Worm (Caenorhabditis elegans) whole organism, L4 larva: ENCODE results near the gene riok-3.

Source experiments
- F26F4.8 ChIP-seq: fragments of 200-800 bp; sonication (Bioruptor generic); conservative IDR thresholded peaks from 2 replicates; pipeline ENCODE4 v1.3.6; 2022; ENCODE audit warnings: missing genetic modification characterization, missing compliant biosample characterization
- F49E8.2 ChIP-seq: sonication (generic microtip); optimal IDR thresholded peaks from 2 replicates; lab custom pipeline; 2016; ENCODE audit warnings: missing compliant biosample characterization, mild to moderate bottlenecking, missing genetic modification characterization, borderline replicate concordance
- T26A8.4 ChIP-seq: fragments of 200-800 bp; sonication (Bioruptor generic); IDR thresholded peaks from 2 replicates; pipeline ENCODE4 v1.3.6; 2022; ENCODE audit warnings: missing genetic modification characterization, missing compliant biosample characterization
- Y48G9A.11 ChIP-seq: fragments of 200-800 bp; sonication (Bioruptor generic); IDR thresholded peaks from 2 replicates; pipeline ENCODE4 v1.3.6; 2022; ENCODE audit warnings: missing genetic modification reagents, missing genetic modification characterization, missing compliant biosample characterization
- Y75B8A.6 ChIP-seq: fragments of 200-800 bp; sonication (Bioruptor generic); IDR thresholded peaks from 2 replicates; pipeline ENCODE4 v1.3.6; 2022; ENCODE audit warnings: missing genetic modification reagents, missing genetic modification characterization, missing compliant biosample characterization
- aha-1 ChIP-seq: fragments of 150-350 bp; peaks from one replicate; lab custom pipeline; 2014; ENCODE audit warnings: missing biosample characterization, missing genetic modification characterization
- ama-1 ChIP-seq: fragments of 150-350 bp; optimal IDR thresholded peaks from 2 replicates; lab custom pipeline; 2014; ENCODE audit warnings: inconsistent platforms, mixed read lengths
- ceh-20 ChIP-seq: fragments of 200-800 bp; sonication (Bioruptor generic); IDR thresholded peaks from 2 replicates; pipeline ENCODE4 v1.3.6; 2022; ENCODE audit warnings: missing genetic modification reagents, missing genetic modification characterization, missing compliant biosample characterization
- ces-1 ChIP-seq: fragments of 150-350 bp; sonication (generic microtip); optimal IDR thresholded peaks from 4 replicates; lab custom pipeline; 2014; ENCODE audit warnings: missing biosample characterization, missing genetic modification reagents, missing genetic modification characterization
- daf-19 ChIP-seq: fragments of 200-800 bp; sonication (Bioruptor generic); conservative IDR thresholded peaks from 2 replicates; pipeline ENCODE4 v1.3.6; 2022; ENCODE audit warnings: missing genetic modification characterization, missing compliant biosample characterization
- dmd-6 ChIP-seq: fragments of 200-800 bp; sonication (Bioruptor generic); IDR thresholded peaks from 2 replicates; pipeline ENCODE4 v1.3.6; 2022; ENCODE audit warnings: missing genetic modification reagents, missing genetic modification characterization, missing compliant biosample characterization
- dve-1 ChIP-seq: sonication (generic microtip); optimal IDR thresholded peaks from 2 replicates; lab custom pipeline; 2017; ENCODE audit warnings: antibody characterized with exemption, mild to moderate bottlenecking, missing genetic modification characterization, missing compliant biosample characterization; ENCODE audit not compliant: insufficient read depth
- gei-8 ChIP-seq: fragments of 200-800 bp; sonication (Bioruptor generic); optimal IDR thresholded peaks from 2 replicates; lab custom pipeline; 2018; ENCODE audit warnings: mild to moderate bottlenecking, missing genetic modification characterization, missing compliant biosample characterization
- hif-1 ChIP-seq, 2 experiments: sonication (generic microtip); optimal IDR thresholded peaks; 2 replicates each; lab custom pipeline; 2016 to 2017; ENCODE audit warnings: missing compliant biosample characterization in 2 of 2, missing genetic modification characterization in 2 of 2, missing genetic modification reagents in 2 of 2, missing genotype in 2 of 2, mild to moderate bottlenecking in 1 of 2
- hlh-11 ChIP-seq: fragments of 200-800 bp; sonication (Bioruptor generic); optimal IDR thresholded peaks from 2 replicates; lab custom pipeline; 2018; ENCODE audit warnings: mild to moderate bottlenecking, missing genetic modification characterization, missing compliant biosample characterization
- hlh-30 ChIP-seq: sonication (generic microtip); optimal IDR thresholded peaks from 2 replicates; lab custom pipeline; 2017; ENCODE audit warnings: antibody characterized with exemption, mild to moderate bottlenecking, missing genetic modification characterization, missing compliant biosample characterization; ENCODE audit not compliant: insufficient read depth
- hmg-1.1 ChIP-seq: fragments of 200-800 bp; sonication (Bioruptor generic); IDR thresholded peaks from 2 replicates; pipeline ENCODE4 v1.3.6; 2022; ENCODE audit warnings: missing genetic modification reagents, missing genetic modification characterization, missing compliant biosample characterization
- lin-1 ChIP-seq: fragments of 200-800 bp; sonication (Bioruptor generic); IDR thresholded peaks from 2 replicates; pipeline ENCODE4 v1.3.6; 2022; ENCODE audit warnings: missing genetic modification reagents, missing genetic modification characterization, missing compliant biosample characterization
- lin-13 ChIP-seq: fragments of 150-350 bp; optimal IDR thresholded peaks from 2 replicates; lab custom pipeline; 2014; ENCODE audit warnings: missing biosample characterization, missing genetic modification reagents, missing genetic modification characterization
- lin-29 ChIP-seq: fragments of 200-800 bp; sonication (Bioruptor generic); IDR thresholded peaks from 2 replicates; pipeline ENCODE4 v1.3.6; 2022; ENCODE audit warnings: missing genetic modification reagents, missing genetic modification characterization, missing compliant biosample characterization
- lin-38 ChIP-seq: fragments of 200-800 bp; sonication (Bioruptor generic); IDR thresholded peaks from 2 replicates; pipeline ENCODE4 v1.3.6; 2022; ENCODE audit warnings: missing genetic modification reagents, missing genetic modification characterization, missing compliant biosample characterization
- lsy-2 ChIP-seq, 2 experiments: fragments of 150-350 bp in 1 of 2; sonication (generic microtip) in 1 of 2; optimal IDR thresholded peaks; 2 replicates each; lab custom pipeline; 2014 to 2017; ENCODE audit warnings: missing biosample characterization in 2 of 2, missing genetic modification characterization in 2 of 2
- madf-5 ChIP-seq, 2 experiments: fragments of 200-800 bp; sonication (Bioruptor generic); IDR thresholded peaks; 2 replicates each; pipeline ENCODE4 v1.3.6; 2022; ENCODE audit warnings: missing compliant biosample characterization in 2 of 2, missing genetic modification characterization in 2 of 2
- mdl-1 ChIP-seq, 2 experiments: fragments of 150-350 bp in 1 of 2; sonication (generic microtip) in 1 of 2; optimal IDR thresholded peaks; 2 replicates each; lab custom pipeline; 2014 to 2017; ENCODE audit warnings: missing biosample characterization in 2 of 2, missing genetic modification characterization in 2 of 2
- mep-1 ChIP-seq: fragments of 150-350 bp; sonication (generic microtip); optimal IDR thresholded peaks from 3 replicates; lab custom pipeline; 2014; ENCODE audit warnings: missing biosample characterization, missing genetic modification characterization
- mes-2 ChIP-seq: sonication (generic microtip); optimal IDR thresholded peaks from 2 replicates; lab custom pipeline; 2016; ENCODE audit warnings: missing genotype, mild to moderate bottlenecking, missing genetic modification characterization, missing compliant biosample characterization; ENCODE audit not compliant: poor library complexity, severe bottlenecking
- mxl-2 ChIP-seq: fragments of 200-800 bp; sonication (Bioruptor generic); conservative IDR thresholded peaks from 2 replicates; pipeline ENCODE4 v1.3.6; 2022; ENCODE audit warnings: missing genetic modification reagents, missing genetic modification characterization, missing compliant biosample characterization
- mxl-3 ChIP-seq: fragments of 200-800 bp; sonication (Bioruptor generic); optimal IDR thresholded peaks from 2 replicates; lab custom pipeline; 2018; ENCODE audit warnings: mild to moderate bottlenecking, missing genetic modification characterization, missing compliant biosample characterization
- nhr-28 ChIP-seq: fragments of 150-350 bp; optimal IDR thresholded peaks from 2 replicates; lab custom pipeline; 2014; ENCODE audit warnings: missing biosample characterization, missing genetic modification characterization
- nhr-6 ChIP-seq: fragments of 150-350 bp; optimal IDR thresholded peaks from 2 replicates; lab custom pipeline; 2014; ENCODE audit warnings: missing biosample characterization, missing genetic modification characterization
- pha-4 ChIP-seq, 2 experiments: fragments of 150-350 bp in 1 of 2; fragments of 200-800 bp in 1 of 2; sonication (Bioruptor generic) in 1 of 2; IDR thresholded peaks in 1 of 2; optimal IDR thresholded peaks in 1 of 2; 2 replicates each; pipeline versions ENCODE4 v1.3.6 to Lab custom; 2014 to 2022; ENCODE audit warnings: missing genetic modification characterization in 2 of 2, missing genetic modification reagents in 2 of 2, missing biosample characterization in 1 of 2, missing compliant biosample characterization in 1 of 2
- rbr-2 ChIP-seq: sonication (generic microtip); optimal IDR thresholded peaks from 2 replicates; lab custom pipeline; 2016; ENCODE audit warnings: missing genotype, missing genetic modification characterization, missing compliant biosample characterization
- set-16 ChIP-seq: fragments of 200-800 bp; sonication (Bioruptor generic); IDR thresholded peaks from 2 replicates; pipeline ENCODE4 v1.3.6; 2022; ENCODE audit warnings: missing genetic modification reagents, missing genetic modification characterization, missing compliant biosample characterization
- tag-97 ChIP-seq: fragments of 200-800 bp; sonication (Bioruptor generic); IDR thresholded peaks from 2 replicates; pipeline ENCODE4 v1.3.6; 2022; ENCODE audit warnings: missing genetic modification characterization, missing compliant biosample characterization
- tra-1 ChIP-seq: fragments of 200-800 bp; sonication (Bioruptor generic); IDR thresholded peaks from 2 replicates; pipeline ENCODE4 v1.3.6; 2022; ENCODE audit warnings: missing genetic modification reagents, missing genetic modification characterization, missing compliant biosample characterization
- unc-39 ChIP-seq: sonication (generic microtip); optimal IDR thresholded peaks from 2 replicates; lab custom pipeline; 2017; ENCODE audit warnings: missing biosample characterization, missing genetic modification characterization
- unc-62 ChIP-seq, 3 experiments: fragments of 150-350 bp in 1 of 3; sonication (generic microtip); optimal IDR thresholded peaks in 2 of 3; peaks in 1 of 3; 1 replicate in 1 of 3; 2 replicates in 2 of 3; lab custom pipeline; 2014 to 2017; ENCODE audit warnings: missing biosample characterization in 3 of 3, missing genetic modification characterization in 3 of 3, missing genetic modification reagents in 3 of 3, missing genotype in 1 of 3
- vab-7 ChIP-seq: fragments of 200-800 bp; sonication (Bioruptor generic); IDR thresholded peaks from 2 replicates; pipeline ENCODE4 v1.3.6; 2022; ENCODE audit warnings: missing genetic modification reagents, missing genetic modification characterization, missing compliant biosample characterization
- zag-1 ChIP-seq: fragments of 150-350 bp; optimal IDR thresholded peaks from 2 replicates; lab custom pipeline; 2014; ENCODE audit warnings: missing biosample characterization, missing genetic modification characterization
- ztf-7 ChIP-seq: fragments of 150-350 bp; optimal IDR thresholded peaks from 2 replicates; lab custom pipeline; 2014; ENCODE audit warnings: missing biosample characterization, missing genetic modification characterization

Gene riok-3

DNA sequence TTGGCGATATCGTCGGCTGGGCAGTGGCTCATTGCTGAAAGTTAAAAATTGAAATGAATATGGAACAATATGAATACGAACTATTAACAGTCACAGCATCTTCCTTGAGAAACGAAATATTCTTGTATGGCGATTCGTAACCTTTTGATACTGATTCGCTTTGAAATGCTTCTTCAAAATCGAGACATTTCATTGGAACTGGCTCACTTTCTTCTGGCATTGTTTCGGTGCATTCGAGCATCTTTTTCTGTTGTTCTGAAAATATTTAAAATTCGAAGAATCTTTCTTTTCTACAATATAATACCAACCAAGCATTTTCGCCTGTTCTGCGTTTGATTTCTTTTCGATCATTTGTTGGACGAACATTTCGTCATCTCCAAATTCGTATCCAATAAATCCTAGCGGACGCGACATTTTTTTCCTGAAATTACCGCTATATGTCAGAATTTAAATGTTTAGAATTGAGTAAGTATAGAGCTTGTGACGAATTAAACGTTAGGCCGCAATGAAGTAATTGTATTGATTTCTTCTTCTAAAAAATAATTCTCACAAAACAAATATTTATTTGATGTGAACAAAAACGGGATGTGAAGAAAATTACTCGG lies 19.6 kb upstream of the riok-3 start, which contains the start of gene lin-52 (continued):
- TF ChIP-seq hlh-30 (tag; lab: Kevin White, UChicago), result peak; percentile 1
- peak; percentile 23; the same call in 1 of the 2 replicates for TF ChIP-seq T26A8.4
- TF ChIP-seq mes-2 (tag; lab: Kevin White, UChicago), result peak; percentile 21
- TF ChIP-seq nhr-6 (tag; lab: Kevin White, UChicago), result no peak
- peak in 1 of 2 experiments; percentile 22 for TF ChIP-seq unc-62 (GFP tag; optimal IDR thresholded peaks at IDR 0.05 in 1 of 2; lab: Kevin White, UChicago)
- no peak for TF ChIP-seq unc-62 (tag; optimal IDR thresholded peaks at IDR 0.05; lab: Kevin White, UChicago)
- peak; percentile 13 for TF ChIP-seq mep-1
- TF ChIP-seq mxl-2 (GFP tag; lab: Robert Waterston, UW), result 0 out of 2 replicates have a peak, but pooled peaks have one; percentile 6

DNA sequence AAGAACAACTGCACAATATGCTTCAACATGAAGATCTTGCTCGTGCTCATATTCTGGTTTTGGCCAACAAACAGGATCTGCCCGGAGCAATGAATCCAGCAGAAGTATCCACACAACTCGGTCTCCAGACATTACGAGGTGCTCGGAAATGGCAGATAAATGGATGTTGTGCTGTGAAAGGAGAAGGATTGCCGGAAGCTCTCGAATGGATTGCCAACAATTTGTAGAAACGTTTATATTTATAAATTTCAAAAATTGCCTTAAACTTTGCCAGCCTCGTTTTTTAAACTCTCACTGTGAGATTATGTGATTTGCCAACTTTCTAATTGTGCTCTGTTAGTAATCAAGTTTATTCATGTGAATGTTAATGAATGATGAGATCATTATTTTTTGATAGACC lies 18.9 kb upstream of the riok-3 start:
- TF ChIP-seq vab-7 (GFP tag; lab: Robert Waterston, UW), result no peak
- TF ChIP-seq unc-39 (tag; lab: Kevin White, UChicago), result no peak
- TF ChIP-seq unc-62 (GFP tag; optimal IDR thresholded peaks at IDR 0.05 in 1 of 2; lab: Kevin White, UChicago), result peak in 1 of 2 experiments; percentile 97
- TF ChIP-seq unc-62 (tag; optimal IDR thresholded peaks at IDR 0.05; lab: Kevin White, UChicago), result no peak

DNA sequence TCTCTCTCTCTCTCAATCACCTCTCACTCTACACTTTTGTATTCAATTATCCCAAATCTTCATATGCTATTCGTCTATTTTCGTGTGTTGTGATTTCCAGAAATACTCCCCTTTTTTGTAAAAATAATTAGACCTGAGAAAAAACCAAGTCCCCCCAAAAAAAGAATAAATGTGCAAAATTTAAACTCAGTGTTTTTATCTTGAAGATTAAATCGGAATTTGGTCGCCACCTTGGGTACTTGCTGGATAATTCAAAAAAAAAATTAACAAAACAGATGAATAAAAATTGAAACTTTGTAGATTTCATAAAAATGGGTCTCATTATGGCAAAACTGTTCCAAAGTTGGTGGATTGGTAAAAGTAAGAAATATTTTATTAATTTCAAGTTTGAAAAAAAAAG lies 18.1 kb upstream of the riok-3 start, which contains the start of gene arl-5:
Gene arl-5 (plus strand): TSS at position 301 of the 400 bp plus-strand sequence.
- no peak for TF ChIP-seq vab-7 (GFP tag; lab: Robert Waterston, UW)
- TF ChIP-seq, all 104 proteins: peak for 0

ce11 chrIII:9818763-9819162 lies 14.0 kb upstream of the riok-3 start, which contains the start of gene panl-3:
TSS of gene panl-3 (plus strand) at chrIII:9819056.
- TF ChIP-seq mes-2 (tag; lab: Kevin White, UChicago), result peak; percentile 84
- TF ChIP-seq hlh-30 (tag; lab: Kevin White, UChicago), result peak; percentile 99
- peak; percentile 10 to 74 for TF ChIP-seq lsy-2 (tag; optimal IDR thresholded peaks at IDR 0.05; lab: Kevin White, UChicago)
- TF ChIP-seq set-16 (GFP tag; lab: Robert Waterston, UW), result peak; percentile 23; the same call in 1 of the 2 replicates
- TF ChIP-seq nhr-28, result peak; percentile 32
- peak; percentile 33; the same call in 1 of the 2 replicates for TF ChIP-seq ceh-20
- peak; percentile 3 for TF ChIP-seq ama-1 (lab: Kevin White, UChicago)
- TF ChIP-seq aha-1 (tag; lab: Kevin White, UChicago), result peak; percentile 67
- peak; percentile 89 for TF ChIP-seq mxl-3 (GFP tag; lab: Kevin White, UChicago)
- peak; percentile 59 for TF ChIP-seq rbr-2 (tag; lab: Kevin White, UChicago)
- no peak for TF ChIP-seq Y48G9A.11
- peak; percentile 38 for TF ChIP-seq nhr-6 (tag; lab: Kevin White, UChicago)
- peak; percentile 63 for TF ChIP-seq mep-1
- no peak for TF ChIP-seq vab-7 (GFP tag; lab: Robert Waterston, UW)
- TF ChIP-seq pha-4 (GFP tag; IDR thresholded peaks at IDR 0.05; lab: Robert Waterston, UW), result no peak
- TF ChIP-seq pha-4 (tag; optimal IDR thresholded peaks at IDR 0.05; lab: Kevin White, UChicago), result peak; percentile 16
- TF ChIP-seq madf-5 (GFP tag; IDR thresholded peaks at IDR 0.05; lab: Robert Waterston, UW), result no peak
- no peak for TF ChIP-seq lin-29 (GFP tag; lab: Robert Waterston, UW)
- TF ChIP-seq lin-38 (GFP tag; lab: Robert Waterston, UW), result peak; percentile 50
- TF ChIP-seq hmg-1.1, result peak; percentile 80
- peak; percentile 78 for TF ChIP-seq hlh-11 (tag; lab: Kevin White, UChicago)
- TF ChIP-seq ces-1 (GFP tag; lab: Kevin White, UChicago), result no peak
- TF ChIP-seq tra-1 (GFP tag; lab: Robert Waterston, UW), result no peak
- peak; percentile 58 for TF ChIP-seq dve-1 (tag; lab: Kevin White, UChicago)
- no peak for TF ChIP-seq F26F4.8 (GFP tag; lab: Robert Waterston, UW)
- TF ChIP-seq lin-1 (GFP tag; lab: Robert Waterston, UW), result 0 out of 2 replicates have a peak, but pooled peaks have one; percentile 24
- 0 out of 2 replicates have a peak, but pooled peaks have one; percentile 52 for TF ChIP-seq T26A8.4
- peak; percentile 43 for TF ChIP-seq dmd-6
- TF ChIP-seq F49E8.2, result no peak
- peak; percentile 67 to 95 for TF ChIP-seq mdl-1 (tag; optimal IDR thresholded peaks at IDR 0.05; lab: Kevin White, UChicago)
- TF ChIP-seq lin-13 (GFP tag; lab: Kevin White, UChicago), result peak; percentile 45
- TF ChIP-seq ztf-7, result peak; percentile 28
- TF ChIP-seq gei-8 (GFP tag; lab: Kevin White, UChicago), result no peak
- TF ChIP-seq hif-1 (tag; optimal IDR thresholded peaks at IDR 0.05; lab: Kevin White, UChicago), result peak in 1 of 2 experiments; percentile 32
- no peak for TF ChIP-seq Y75B8A.6
- TF ChIP-seq zag-1 (tag; lab: Kevin White, UChicago), result no peak
- TF ChIP-seq tag-97 (GFP tag; lab: Robert Waterston, UW), result no peak
- no peak for TF ChIP-seq daf-19
